Fruit fly (Drosophila melanogaster): ENCODE data around the gene Eig71Ei.

DNA sequence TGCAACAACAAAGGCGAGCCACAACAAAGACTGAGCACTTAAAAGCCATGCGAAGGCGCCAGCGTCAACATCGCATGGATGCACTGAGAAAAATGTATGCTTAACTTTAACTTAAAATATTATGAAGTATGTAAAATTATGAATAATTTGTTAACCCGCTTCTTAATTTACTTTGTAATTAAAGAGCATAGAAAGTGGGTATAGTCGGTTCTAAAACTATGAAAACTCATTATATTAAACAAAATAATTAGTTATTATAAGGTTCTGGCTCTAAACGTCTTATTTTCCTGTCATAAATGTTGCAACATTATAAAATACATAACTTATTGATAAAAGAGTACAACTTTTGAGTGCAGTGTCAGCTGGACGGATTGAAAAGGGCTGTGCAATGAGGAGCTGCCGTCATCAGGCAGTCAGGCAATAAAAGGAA is 17.9 kb upstream of the Eig71Ei start:
- TF ChIP-seq rgr (GFP tag; optimal IDR thresholded peaks at IDR 0.05): no peak
- TF ChIP-seq jim (GFP tag; optimal IDR thresholded peaks at IDR 0.05): no peak
- no peak for TF ChIP-seq pan (optimal IDR thresholded peaks at IDR 0.05)
- TF ChIP-seq Hnf4 (GFP tag; optimal IDR thresholded peaks at IDR 0.05): no peak
- no peak for TF ChIP-seq dl (GFP tag; optimal IDR thresholded peaks at IDR 0.05; ENCODE audit: insufficient read depth in 1 of 2, partially characterized antibody in 2 of 2)
- TF ChIP-seq Dfd (GFP tag; optimal IDR thresholded peaks at IDR 0.05): no peak

All from whole organism, wandering third instar larva.